Fruit fly (Drosophila melanogaster): ENCODE data around the gene CG2224.
A peak's percentile ranks its signal among the peaks of the same experiment; 100 is the strongest.

CG2224 gene

DNA sequence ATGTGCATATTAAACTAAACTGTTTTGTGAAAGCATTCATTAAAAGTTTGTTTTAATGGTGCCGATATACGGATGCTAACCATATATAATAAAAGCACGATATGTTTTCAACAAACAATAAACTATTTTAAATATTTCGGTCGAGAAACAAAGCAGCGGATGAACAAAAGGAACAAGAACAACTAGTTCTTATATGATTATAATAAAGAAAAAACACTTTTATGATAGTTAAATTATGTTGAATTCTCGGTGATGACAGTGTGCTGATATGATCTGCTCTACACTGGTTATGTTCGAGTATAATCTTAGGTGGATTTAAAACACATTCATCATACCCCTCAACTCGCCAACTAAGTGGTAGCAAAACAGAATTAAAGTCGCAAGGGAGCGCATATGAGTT is 16.8 kb upstream of the CG2224 start:
- TF ChIP-seq usp (GFP tag; optimal IDR thresholded peaks at IDR 0.05) (no peak), Dll (optimal IDR thresholded peaks at IDR 0.05) (no peak), CG8478 (optimal IDR thresholded peaks at IDR 0.05) (no peak), pan (optimal IDR thresholded peaks at IDR 0.05) (peak; percentile 19), psq (optimal IDR thresholded peaks at IDR 0.05) (no peak), EcR (GFP tag; optimal IDR thresholded peaks at IDR 0.05) (no peak)

DNA sequence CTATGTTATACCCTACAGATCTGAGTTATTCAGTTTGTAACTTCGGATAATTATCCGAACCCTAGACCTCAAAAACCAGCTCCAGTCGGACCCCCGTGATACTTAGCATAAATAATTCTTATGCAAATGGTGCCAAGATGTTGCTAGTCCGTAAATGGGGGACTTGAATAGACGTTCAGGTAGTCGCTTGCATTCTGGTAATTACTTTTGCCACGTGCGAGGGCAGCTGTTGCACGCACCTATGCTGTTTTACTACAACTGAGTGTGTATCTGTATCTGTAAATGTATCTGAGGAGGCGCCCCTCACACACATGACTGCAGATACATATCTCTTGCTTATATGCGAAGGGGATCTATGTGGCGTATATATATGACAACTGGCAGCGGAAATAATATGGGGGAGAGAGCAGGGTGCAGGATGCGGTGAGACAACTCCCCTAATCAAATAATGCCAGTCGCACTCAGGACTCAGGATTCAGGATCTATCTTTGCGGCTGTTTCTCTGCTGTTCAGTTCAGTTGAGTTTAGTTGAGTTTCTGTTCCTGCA is 15.6 kb upstream of the CG2224 start:
- TF ChIP-seq usp (GFP tag; optimal IDR thresholded peaks at IDR 0.05), result no peak
- no peak for TF ChIP-seq EcR (GFP tag; optimal IDR thresholded peaks at IDR 0.05)
- TF ChIP-seq CG8478 (optimal IDR thresholded peaks at IDR 0.05), result no peak
- TF ChIP-seq psq (optimal IDR thresholded peaks at IDR 0.05), result no peak
- no peak for TF ChIP-seq pan (optimal IDR thresholded peaks at IDR 0.05)
- TF ChIP-seq Dll (optimal IDR thresholded peaks at IDR 0.05), result no peak

DNA sequence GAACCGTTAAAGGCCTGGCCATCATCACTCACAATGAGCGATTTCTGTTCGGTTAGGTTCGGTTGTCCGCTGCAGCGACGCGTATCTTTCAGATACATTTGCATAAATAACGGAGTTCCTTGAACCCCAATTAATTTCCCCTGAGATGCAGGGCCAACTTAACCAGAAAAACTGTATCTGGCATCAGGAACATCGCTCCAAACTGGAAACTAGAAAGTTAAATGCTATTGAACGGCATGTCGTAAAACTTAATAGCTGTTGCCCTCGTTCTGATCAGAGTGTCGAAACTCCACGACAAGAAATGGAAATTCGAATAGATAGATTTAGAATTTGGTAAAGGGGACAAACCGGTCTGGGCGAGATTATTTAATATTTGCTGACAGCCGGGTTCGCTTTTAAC is 13.2 kb upstream of the CG2224 start:
- no peak for TF ChIP-seq pan (optimal IDR thresholded peaks at IDR 0.05)

DNA sequence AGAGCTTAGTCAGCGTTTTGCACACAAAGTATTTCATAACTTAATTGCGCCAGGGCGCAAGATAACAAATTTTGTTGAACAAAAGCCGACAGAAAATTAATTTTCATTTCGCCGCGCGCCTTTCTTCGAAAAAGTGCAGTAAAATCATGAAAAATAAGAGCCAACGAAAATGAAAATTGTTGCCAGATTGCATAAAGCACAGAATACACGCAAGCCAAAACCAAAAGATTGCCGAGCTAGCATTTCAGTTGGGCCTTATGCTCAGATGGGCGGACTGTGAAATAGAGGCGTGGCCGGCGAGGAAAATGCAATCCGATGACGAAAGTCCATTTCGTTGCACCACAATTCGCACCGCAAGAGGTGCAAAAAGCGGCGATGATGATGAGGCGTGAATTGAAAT is 11.6 kb upstream of the CG2224 start:
- TF ChIP-seq psq (optimal IDR thresholded peaks at IDR 0.05) (no peak), pan (optimal IDR thresholded peaks at IDR 0.05) (no peak), Dll (optimal IDR thresholded peaks at IDR 0.05) (no peak), usp (GFP tag; optimal IDR thresholded peaks at IDR 0.05) (no peak), EcR (GFP tag; optimal IDR thresholded peaks at IDR 0.05) (no peak), CG8478 (optimal IDR thresholded peaks at IDR 0.05) (no peak)

DNA sequence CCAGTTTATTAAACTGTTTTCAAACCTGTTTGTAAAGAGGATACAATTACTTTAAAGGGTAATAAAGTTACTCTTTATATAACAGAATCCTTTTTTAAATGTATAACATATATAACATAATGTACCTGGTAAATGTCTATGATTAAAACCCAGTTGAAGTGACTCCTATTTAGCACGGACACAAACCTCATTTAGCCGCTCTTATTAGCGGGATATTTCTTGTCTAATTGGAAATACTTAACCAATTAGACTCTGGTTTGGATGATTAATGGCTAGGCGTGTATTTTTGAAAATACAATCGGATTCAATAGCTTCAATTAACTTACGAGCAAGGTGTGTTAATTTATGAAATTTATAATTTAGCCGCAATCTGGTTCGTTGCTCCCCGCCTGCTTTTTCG is 8.0 kb upstream of the CG2224 start:
- TF ChIP-seq CG8478 (optimal IDR thresholded peaks at IDR 0.05) (no peak), psq (optimal IDR thresholded peaks at IDR 0.05) (no peak), usp (GFP tag; optimal IDR thresholded peaks at IDR 0.05) (no peak), Dll (optimal IDR thresholded peaks at IDR 0.05) (no peak), EcR (GFP tag; optimal IDR thresholded peaks at IDR 0.05) (no peak), pan (optimal IDR thresholded peaks at IDR 0.05) (no peak)

DNA sequence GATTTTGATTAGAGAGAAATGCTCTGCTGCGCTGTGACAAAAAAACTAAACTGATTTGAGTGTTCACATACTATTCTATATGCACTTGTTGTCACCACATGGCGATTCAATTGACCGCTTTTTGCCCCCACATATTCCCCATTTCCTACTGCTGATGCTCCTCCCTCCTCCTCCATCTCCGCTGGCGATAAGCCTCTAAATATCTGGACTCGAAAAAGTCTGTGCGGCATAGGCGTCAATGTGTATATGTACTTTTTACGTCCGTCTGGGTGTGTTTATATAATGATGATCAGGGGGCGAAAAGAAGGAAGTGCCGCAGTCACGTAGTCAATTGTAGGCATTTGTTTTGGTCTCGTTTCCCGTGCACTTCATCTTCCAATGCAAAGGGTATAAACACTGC is 7.4 kb upstream of the CG2224 start:
- no peak for TF ChIP-seq Dll (optimal IDR thresholded peaks at IDR 0.05)
- TF ChIP-seq CG8478 (optimal IDR thresholded peaks at IDR 0.05), result no peak
- TF ChIP-seq psq (optimal IDR thresholded peaks at IDR 0.05), result no peak
- no peak for TF ChIP-seq pan (optimal IDR thresholded peaks at IDR 0.05)
- TF ChIP-seq usp (GFP tag; optimal IDR thresholded peaks at IDR 0.05), result no peak
- no peak for TF ChIP-seq EcR (GFP tag; optimal IDR thresholded peaks at IDR 0.05)

DNA sequence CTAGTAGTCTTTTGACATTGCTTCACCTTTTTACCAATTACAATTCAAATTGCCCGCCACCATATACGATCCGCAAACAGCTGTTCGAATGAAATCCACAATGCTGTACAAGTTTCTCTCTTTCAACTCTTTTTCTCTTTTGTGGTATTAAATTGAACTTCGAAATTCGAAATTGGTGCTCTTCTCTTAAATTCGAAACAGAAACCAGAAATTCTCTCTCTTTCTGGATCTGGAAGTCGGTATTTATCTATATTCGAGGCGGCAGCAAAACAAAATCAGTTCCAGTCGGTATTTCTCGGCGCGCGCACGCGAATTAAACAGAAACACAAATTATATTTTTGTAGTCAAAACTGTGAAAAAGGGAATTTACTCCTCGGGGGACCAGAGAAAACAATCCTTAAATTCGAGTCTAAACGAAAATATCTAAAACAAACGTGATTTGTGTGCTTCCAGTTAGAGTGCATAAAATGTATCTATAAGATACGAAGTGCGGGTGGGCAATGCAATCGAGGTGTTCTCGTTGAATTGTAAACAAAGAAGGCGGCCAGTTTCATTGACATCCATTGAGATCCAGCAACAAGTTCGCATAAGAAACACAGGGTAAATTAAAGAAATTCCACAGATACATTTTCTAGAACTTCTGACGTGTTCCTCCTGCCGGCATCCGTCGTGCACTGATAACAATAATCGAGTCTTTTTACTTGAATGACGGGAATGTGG is 6.8 kb upstream of the CG2224 start, which contains the start of gene PH4alphaEFB:
Gene PH4alphaEFB (plus strand): TSS at position 276 of the 720 bp plus-strand sequence.
- TF ChIP-seq Dll (optimal IDR thresholded peaks at IDR 0.05), result no peak
- TF ChIP-seq EcR (GFP tag; optimal IDR thresholded peaks at IDR 0.05), result no peak
- TF ChIP-seq usp (GFP tag; optimal IDR thresholded peaks at IDR 0.05), result no peak
- TF ChIP-seq pan (optimal IDR thresholded peaks at IDR 0.05), result no peak
- no peak for TF ChIP-seq psq (optimal IDR thresholded peaks at IDR 0.05)
- no peak for TF ChIP-seq CG8478 (optimal IDR thresholded peaks at IDR 0.05)

DNA sequence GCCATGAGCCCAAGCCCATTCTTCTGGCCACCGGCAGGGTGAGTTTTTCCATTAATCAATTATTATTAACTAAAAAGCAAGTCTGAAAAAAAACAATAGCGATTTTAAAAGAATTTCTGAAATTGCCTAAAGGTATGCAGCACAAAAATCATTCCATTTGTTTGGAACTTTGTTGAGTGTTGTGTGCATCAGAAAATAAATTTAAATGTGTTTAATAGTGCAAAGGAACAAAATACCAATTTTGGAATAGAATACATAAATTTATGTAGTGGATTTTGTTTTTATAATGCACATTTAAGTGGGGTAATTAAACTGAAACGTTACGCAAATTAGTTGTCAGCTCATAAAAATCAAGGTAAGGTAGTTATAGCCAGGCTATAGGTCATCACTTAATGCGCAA is 5.1 kb upstream of the CG2224 start:
- TF ChIP-seq psq (optimal IDR thresholded peaks at IDR 0.05), result no peak
- no peak for TF ChIP-seq Dll (optimal IDR thresholded peaks at IDR 0.05)
- TF ChIP-seq usp (GFP tag; optimal IDR thresholded peaks at IDR 0.05), result no peak
- TF ChIP-seq EcR (GFP tag; optimal IDR thresholded peaks at IDR 0.05), result no peak
- TF ChIP-seq CG8478 (optimal IDR thresholded peaks at IDR 0.05), result no peak

DNA sequence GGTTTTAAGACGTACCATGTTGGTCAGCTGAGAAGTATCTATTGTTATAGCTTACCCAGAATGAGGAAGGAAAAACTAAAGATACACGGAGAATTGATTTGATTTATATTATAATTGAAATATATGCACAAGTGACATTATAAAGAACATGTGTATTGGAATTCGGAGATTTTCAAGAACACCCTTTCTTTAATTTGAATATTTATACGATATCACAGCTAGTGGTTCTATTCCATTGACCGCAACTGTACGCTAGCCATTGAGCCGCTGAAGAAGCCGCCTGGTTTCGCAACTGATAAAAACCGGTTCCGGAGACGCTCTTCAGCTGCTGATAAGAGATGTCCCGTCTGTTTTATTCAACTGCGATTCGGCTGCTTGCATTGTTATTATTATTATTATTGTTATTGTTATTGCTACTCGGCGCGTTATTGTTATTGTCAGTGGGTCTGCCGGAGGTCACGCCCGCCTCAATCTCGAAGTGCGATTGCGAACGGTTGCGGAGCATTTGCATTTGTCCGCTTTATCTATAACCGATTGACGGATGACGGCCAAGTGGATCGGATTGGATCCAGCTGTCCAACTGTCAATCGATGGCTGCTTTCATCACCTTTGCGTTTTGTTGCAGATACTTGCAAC is 2.6 kb upstream of the CG2224 start:
- no peak for TF ChIP-seq CG8478 (optimal IDR thresholded peaks at IDR 0.05)
- no peak for TF ChIP-seq pan (optimal IDR thresholded peaks at IDR 0.05)
- no peak for TF ChIP-seq Dll (optimal IDR thresholded peaks at IDR 0.05)
- TF ChIP-seq EcR (GFP tag; optimal IDR thresholded peaks at IDR 0.05), result no peak
- no peak for TF ChIP-seq psq (optimal IDR thresholded peaks at IDR 0.05)
- TF ChIP-seq usp (GFP tag; optimal IDR thresholded peaks at IDR 0.05), result no peak

DNA sequence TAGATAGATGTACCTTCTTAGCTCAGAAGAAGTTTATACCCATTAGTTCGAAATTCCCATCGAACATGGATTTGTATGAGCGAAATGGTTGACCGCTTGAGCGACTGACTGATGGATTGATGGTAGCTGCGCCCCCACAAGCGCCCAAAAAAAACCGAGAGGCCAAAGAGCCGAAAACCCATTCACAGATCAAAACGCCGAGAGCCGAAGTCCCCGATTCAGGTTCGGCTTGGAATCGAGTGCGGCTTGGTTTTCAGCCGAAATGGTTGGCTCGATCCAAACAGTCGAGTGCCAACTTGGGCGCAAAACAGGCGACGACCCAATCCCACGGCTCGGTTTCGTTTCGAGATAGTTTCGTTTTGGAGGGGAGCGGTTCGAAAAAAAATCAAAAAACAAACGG is 1.1 kb upstream of the CG2224 start:
- TF ChIP-seq psq (optimal IDR thresholded peaks at IDR 0.05) (no peak), pan (optimal IDR thresholded peaks at IDR 0.05) (no peak), EcR (GFP tag; optimal IDR thresholded peaks at IDR 0.05) (no peak), usp (GFP tag; optimal IDR thresholded peaks at IDR 0.05) (no peak), CG8478 (optimal IDR thresholded peaks at IDR 0.05) (no peak)

DNA sequence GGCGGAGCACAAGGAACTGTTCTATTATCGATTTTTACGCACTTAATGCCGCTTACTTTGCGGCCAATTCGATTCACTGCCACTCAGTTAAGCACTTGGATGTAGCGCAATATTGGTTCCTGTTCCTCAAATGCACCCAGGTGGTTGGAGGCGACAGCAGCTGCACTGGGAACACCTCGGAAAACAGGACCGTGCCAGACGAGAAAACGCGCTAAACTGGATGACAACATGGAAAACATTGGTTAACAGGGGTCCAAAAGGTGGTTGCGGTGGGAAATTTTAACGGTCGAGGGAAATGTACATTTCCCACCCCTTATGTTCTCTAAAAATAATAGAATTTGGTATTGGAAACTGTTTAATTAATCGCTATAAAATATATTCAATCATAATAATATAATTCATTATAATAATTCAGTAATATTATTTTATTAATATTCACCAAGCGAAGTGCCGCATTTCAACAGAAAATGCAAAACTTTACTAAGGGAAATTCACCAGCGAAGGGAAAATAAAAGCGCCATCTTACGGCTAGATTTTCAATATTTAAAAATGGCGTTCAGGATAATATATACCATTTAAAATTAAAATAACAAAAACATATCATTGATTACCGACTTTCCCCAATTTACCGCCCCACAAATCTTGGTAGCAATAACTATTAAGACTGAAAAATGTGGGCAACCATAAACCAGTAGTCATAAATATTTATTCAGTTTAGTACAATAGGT is 3.1 kb downstream of the CG2224 start, which contains the start of gene aralar1:
Gene aralar1 (minus strand): TSS at position 51 of the 728 bp plus-strand sequence.
- no peak for TF ChIP-seq EcR (GFP tag; optimal IDR thresholded peaks at IDR 0.05)
- TF ChIP-seq psq (optimal IDR thresholded peaks at IDR 0.05), result no peak
- TF ChIP-seq usp (GFP tag; optimal IDR thresholded peaks at IDR 0.05), result no peak
- TF ChIP-seq Dll (optimal IDR thresholded peaks at IDR 0.05), result no peak
- TF ChIP-seq pan (optimal IDR thresholded peaks at IDR 0.05), result no peak

DNA sequence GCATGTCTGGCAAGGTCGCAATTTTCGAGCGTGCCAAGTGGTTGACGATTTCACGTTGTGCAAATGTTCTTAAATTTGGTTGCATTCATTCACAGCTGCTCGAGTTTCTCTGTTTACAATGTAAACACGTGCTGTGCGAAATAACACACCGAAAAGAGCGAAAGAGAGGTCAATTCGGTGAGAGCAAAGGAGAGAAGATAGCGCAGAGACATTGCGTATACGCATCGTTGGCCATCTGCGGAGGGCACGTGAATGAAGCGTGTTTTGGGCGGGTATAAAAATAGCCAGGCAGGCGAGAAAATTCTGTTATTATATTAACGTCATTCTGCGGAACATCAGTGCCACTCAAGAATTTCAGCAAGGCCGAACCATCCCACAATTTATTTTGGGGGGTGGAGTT is 4.7 kb downstream of the CG2224 start:
- TF ChIP-seq Dll (optimal IDR thresholded peaks at IDR 0.05), result no peak
- no peak for TF ChIP-seq usp (GFP tag; optimal IDR thresholded peaks at IDR 0.05)
- TF ChIP-seq CG8478 (optimal IDR thresholded peaks at IDR 0.05), result no peak
- no peak for TF ChIP-seq pan (optimal IDR thresholded peaks at IDR 0.05)
- no peak for TF ChIP-seq EcR (GFP tag; optimal IDR thresholded peaks at IDR 0.05)
- no peak for TF ChIP-seq psq (optimal IDR thresholded peaks at IDR 0.05)
